Fruit fly (Drosophila melanogaster): ENCODE results near the gene CG15554.

CG15554 gene

dm6 chr3R:31123315-31123714 lies 2.6 kb upstream of the CG15554 start, which contains the start of gene Prosalpha3T:
Prosalpha3T (minus strand) TSS chr3R:31123415.
- no peak for TF ChIP-seq Mrtf (GFP tag; IDR thresholded peaks at IDR 0.05)
- TF ChIP-seq GATAe (GFP tag; conservative IDR thresholded peaks at IDR 0.05) = no peak
- no peak for TF ChIP-seq NK7.1 (GFP tag; optimal IDR thresholded peaks at IDR 0.05)

dm6 chr3R:31127357-31127775 lies 1.4 kb downstream of the CG15554 start:
- no peak for TF ChIP-seq en (GFP tag; optimal IDR thresholded peaks at IDR 0.05)
- TF ChIP-seq CG14441 (GFP tag; IDR thresholded peaks at IDR 0.05) = no peak
- TF ChIP-seq CG31365 (tag; optimal IDR thresholded peaks at IDR 0.05) = no peak
- TF ChIP-seq exex (tag; optimal IDR thresholded peaks at IDR 0.05) = no peak
- no peak for TF ChIP-seq Oli (tag; optimal IDR thresholded peaks at IDR 0.05)
- TF ChIP-seq CG3281 (GFP tag; optimal IDR thresholded peaks at IDR 0.05) = no peak
- TF ChIP-seq CG15514 (GFP tag; optimal IDR thresholded peaks at IDR 0.05) = peak; percentile 6
- TF ChIP-seq nerfin-2 (GFP tag; IDR thresholded peaks at IDR 0.05; ENCODE audit: partially characterized antibody) = no peak
- no peak for TF ChIP-seq Hr3 (GFP tag; optimal IDR thresholded peaks at IDR 0.05)
- peak; percentile 45 for TF ChIP-seq Hmr (GFP tag; optimal IDR thresholded peaks at IDR 0.05)
- TF ChIP-seq insv (GFP tag; optimal IDR thresholded peaks at IDR 0.05) = no peak
- no peak for TF ChIP-seq CG30431 (GFP tag; optimal IDR thresholded peaks at IDR 0.05)
- no peak for TF ChIP-seq CG6765 (GFP tag; optimal IDR thresholded peaks at IDR 0.05)
- TF ChIP-seq tna (GFP tag; IDR thresholded peaks at IDR 0.05; ENCODE audit: partially characterized antibody) = no peak
- no peak for TF ChIP-seq rib (GFP tag; IDR thresholded peaks at IDR 0.05)
- TF ChIP-seq run (tag; optimal IDR thresholded peaks at IDR 0.05) = no peak
- TF ChIP-seq da (GFP tag; optimal IDR thresholded peaks at IDR 0.05) = no peak
- TF ChIP-seq CG4617 (GFP tag; optimal IDR thresholded peaks at IDR 0.05; ENCODE audit: borderline replicate concordance) = no peak
- no peak for TF ChIP-seq CG7963 (GFP tag; IDR thresholded peaks at IDR 0.05; ENCODE audit: partially characterized antibody)
- TF ChIP-seq Trl (optimal IDR thresholded peaks at IDR 0.05) = no peak
- TF ChIP-seq Trl (GFP tag; optimal IDR thresholded peaks at IDR 0.05) = no peak
- no peak for TF ChIP-seq CG1529 (GFP tag; optimal IDR thresholded peaks at IDR 0.05)
- TF ChIP-seq nom (GFP tag; optimal IDR thresholded peaks at IDR 0.05) = no peak
- TF ChIP-seq Hand (GFP tag; optimal IDR thresholded peaks at IDR 0.05) = no peak
- no peak for TF ChIP-seq chinmo (GFP tag; IDR thresholded peaks at IDR 0.05; ENCODE audit: partially characterized antibody)
- TF ChIP-seq CG2875 (GFP tag; optimal IDR thresholded peaks at IDR 0.05) = no peak
- no peak for TF ChIP-seq caup (GFP tag; optimal IDR thresholded peaks at IDR 0.05; ENCODE audit: severe bottlenecking)
- no peak for TF ChIP-seq CG9609 (GFP tag; optimal IDR thresholded peaks at IDR 0.05)
- no peak for TF ChIP-seq crol (GFP tag; IDR thresholded peaks at IDR 0.05)
- no peak for TF ChIP-seq bsh (GFP tag; optimal IDR thresholded peaks at IDR 0.05)
- TF ChIP-seq slp2 (GFP tag; optimal IDR thresholded peaks at IDR 0.05) = no peak
- TF ChIP-seq CG8765 (GFP tag; IDR thresholded peaks at IDR 0.05) = no peak
- TF ChIP-seq ATbp (GFP tag; optimal IDR thresholded peaks at IDR 0.05) = peak; percentile 53
- TF ChIP-seq pb (GFP tag; optimal IDR thresholded peaks at IDR 0.05) = no peak
- TF ChIP-seq cato (GFP tag; optimal IDR thresholded peaks at IDR 0.05; ENCODE audit: borderline replicate concordance) = no peak
- TF ChIP-seq Tbp (GFP tag; optimal IDR thresholded peaks at IDR 0.05) = no peak
- TF ChIP-seq CG3726 (GFP tag; IDR thresholded peaks at IDR 0.05) = no peak
- TF ChIP-seq CG34224 (GFP tag; IDR thresholded peaks at IDR 0.05; ENCODE audit: partially characterized antibody) = no peak
- peak; percentile 30 for TF ChIP-seq sd (tag; optimal IDR thresholded peaks at IDR 0.05)
- TF ChIP-seq CG8290 (GFP tag; optimal IDR thresholded peaks at IDR 0.05) = no peak
- TF ChIP-seq CG8290 (tag; optimal IDR thresholded peaks at IDR 0.05) = no peak
- no peak for TF ChIP-seq al (GFP tag; IDR thresholded peaks at IDR 0.05)
- no peak for TF ChIP-seq CG34376 (GFP tag; optimal IDR thresholded peaks at IDR 0.05)
- no peak for TF ChIP-seq dimm (GFP tag; IDR thresholded peaks at IDR 0.05)
- no peak for TF ChIP-seq BtbVII (GFP tag; optimal IDR thresholded peaks at IDR 0.05)
- no peak for TF ChIP-seq slou (GFP tag; optimal IDR thresholded peaks at IDR 0.05)
- no peak for TF ChIP-seq CG30020 (tag; optimal IDR thresholded peaks at IDR 0.05)
